Worm (Caenorhabditis elegans): ENCODE measurements around the gene C02G6.2.

The C02G6.2 gene

DNA sequence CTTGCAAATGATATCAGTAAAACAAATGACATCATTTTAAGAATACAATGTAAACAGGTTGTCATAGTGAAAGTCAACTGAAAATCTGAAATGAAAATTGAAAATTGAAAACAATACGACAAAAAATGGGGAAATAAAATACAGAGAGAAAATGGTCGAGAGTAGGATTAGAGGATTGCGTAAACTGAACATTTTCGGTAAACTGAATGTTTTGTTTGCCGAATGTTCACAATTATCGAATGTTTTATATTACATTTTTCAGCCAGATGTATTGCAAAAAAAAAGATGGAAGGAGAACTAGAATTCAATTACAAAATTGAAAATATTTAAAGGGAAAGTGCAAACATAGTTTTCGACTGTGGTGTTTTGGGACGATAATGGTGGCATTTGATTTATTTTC lies 6.8 kb upstream of the C02G6.2 start, which contains the start of gene F26F12.5:
TSS of gene F26F12.5 (minus strand) at position 101 of the 400 bp plus-strand sequence.
- TF ChIP-seq ceh-13 (GFP tag; optimal IDR thresholded peaks at IDR 0.05) (no peak), scrt-1 (GFP tag; IDR thresholded peaks at IDR 0.05) (no peak), tbx-37 (GFP tag; conservative IDR thresholded peaks at IDR 0.05) (no peak), B0310.2 (tag; optimal IDR thresholded peaks at IDR 0.05) (no peak), ceh-36 (tag; optimal IDR thresholded peaks at IDR 0.05) (no peak), hmbx-1 (tag; optimal IDR thresholded peaks at IDR 0.05) (no peak), ets-7 (tag; optimal IDR thresholded peaks at IDR 0.05) (no peak), pes-1 (GFP tag; IDR thresholded peaks at IDR 0.05) (no peak), hnd-1 (tag; optimal IDR thresholded peaks at IDR 0.05) (no peak), sea-1 (GFP tag; conservative IDR thresholded peaks at IDR 0.05) (no peak), ama-1 (optimal IDR thresholded peaks at IDR 0.05) (no peak), tbx-11 (GFP tag; IDR thresholded peaks at IDR 0.05) (no peak), F13C5.2 (tag; optimal IDR thresholded peaks at IDR 0.05) (no peak), hmg-4 (GFP tag; optimal IDR thresholded peaks at IDR 0.05) (no peak), tra-4 (tag; optimal IDR thresholded peaks at IDR 0.05) (no peak), aly-1 (tag; optimal IDR thresholded peaks at IDR 0.05) (no peak), flt-1 (GFP tag; IDR thresholded peaks at IDR 0.05) (no peak)

DNA sequence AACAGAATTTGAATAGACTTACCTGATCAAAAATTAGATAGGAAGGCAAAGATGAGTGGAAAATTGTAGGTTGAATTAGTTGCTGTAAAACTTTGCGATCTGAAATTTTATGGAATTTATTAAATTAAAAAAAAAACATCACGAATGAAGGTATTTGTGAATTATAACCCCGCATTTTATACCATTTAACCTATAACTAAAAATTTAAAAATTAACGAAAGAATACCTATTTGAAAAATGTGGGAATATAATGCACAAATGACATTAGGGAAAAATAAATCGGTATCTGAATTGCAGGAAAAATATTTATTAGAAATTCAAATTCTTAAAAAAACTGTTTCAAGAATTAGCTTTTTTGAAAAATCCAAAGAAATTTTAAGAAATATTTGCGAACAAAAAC lies 2.6 kb upstream of the C02G6.2 start, which contains the start of gene F26F12.4:
TSS of gene F26F12.4 (minus strand) at position 101 of the 400 bp plus-strand sequence.
- TF ChIP-seq sea-1 (GFP tag; conservative IDR thresholded peaks at IDR 0.05) (no peak), tra-4 (tag; optimal IDR thresholded peaks at IDR 0.05) (no peak), ceh-13 (GFP tag; optimal IDR thresholded peaks at IDR 0.05) (no peak), tbx-37 (GFP tag; conservative IDR thresholded peaks at IDR 0.05) (no peak), ceh-36 (tag; optimal IDR thresholded peaks at IDR 0.05) (no peak), hmbx-1 (tag; optimal IDR thresholded peaks at IDR 0.05) (no peak), ama-1 (optimal IDR thresholded peaks at IDR 0.05) (no peak), ets-7 (tag; optimal IDR thresholded peaks at IDR 0.05) (no peak), aly-1 (tag; optimal IDR thresholded peaks at IDR 0.05) (no peak), hnd-1 (tag; optimal IDR thresholded peaks at IDR 0.05) (no peak), F13C5.2 (tag; optimal IDR thresholded peaks at IDR 0.05) (no peak), pes-1 (GFP tag; IDR thresholded peaks at IDR 0.05) (no peak), hmg-4 (GFP tag; optimal IDR thresholded peaks at IDR 0.05) (no peak), tbx-11 (GFP tag; IDR thresholded peaks at IDR 0.05) (no peak), B0310.2 (tag; optimal IDR thresholded peaks at IDR 0.05) (no peak), scrt-1 (GFP tag; IDR thresholded peaks at IDR 0.05) (no peak), flt-1 (GFP tag; IDR thresholded peaks at IDR 0.05) (no peak)

- TF ChIP-seq scrt-1 (GFP tag; IDR thresholded peaks at IDR 0.05), result no peak
Observed at ce11 chrV:5876966-5877365, 5.1 kb downstream of the C02G6.2 start.

- no peak for TF ChIP-seq B0310.2 (tag; optimal IDR thresholded peaks at IDR 0.05)
- TF ChIP-seq tbx-37 (GFP tag; conservative IDR thresholded peaks at IDR 0.05), result no peak
- no peak for TF ChIP-seq hmg-4 (GFP tag; optimal IDR thresholded peaks at IDR 0.05)
- TF ChIP-seq tra-4 (tag; optimal IDR thresholded peaks at IDR 0.05), result no peak
- no peak for TF ChIP-seq flt-1 (GFP tag; IDR thresholded peaks at IDR 0.05)
- no peak for TF ChIP-seq aly-1 (tag; optimal IDR thresholded peaks at IDR 0.05)
- no peak for TF ChIP-seq pes-1 (GFP tag; IDR thresholded peaks at IDR 0.05)
- no peak for TF ChIP-seq hmbx-1 (tag; optimal IDR thresholded peaks at IDR 0.05)
- no peak for TF ChIP-seq ama-1 (optimal IDR thresholded peaks at IDR 0.05)
- no peak for TF ChIP-seq sea-1 (GFP tag; conservative IDR thresholded peaks at IDR 0.05)
- no peak for TF ChIP-seq ets-7 (tag; optimal IDR thresholded peaks at IDR 0.05)
- TF ChIP-seq scrt-1 (GFP tag; IDR thresholded peaks at IDR 0.05), result no peak
- TF ChIP-seq hnd-1 (tag; optimal IDR thresholded peaks at IDR 0.05), result no peak
- no peak for TF ChIP-seq ceh-36 (tag; optimal IDR thresholded peaks at IDR 0.05)
- TF ChIP-seq F13C5.2 (tag; optimal IDR thresholded peaks at IDR 0.05), result no peak
- TF ChIP-seq ceh-13 (GFP tag; optimal IDR thresholded peaks at IDR 0.05), result no peak
- no peak for TF ChIP-seq tbx-11 (GFP tag; IDR thresholded peaks at IDR 0.05)
Observed at ce11 chrV:5880064-5880463, 8.2 kb downstream of the C02G6.2 start, which contains the start of gene C02G6.3. C02G6.3 (plus strand) TSS chrV:5880364.

DNA sequence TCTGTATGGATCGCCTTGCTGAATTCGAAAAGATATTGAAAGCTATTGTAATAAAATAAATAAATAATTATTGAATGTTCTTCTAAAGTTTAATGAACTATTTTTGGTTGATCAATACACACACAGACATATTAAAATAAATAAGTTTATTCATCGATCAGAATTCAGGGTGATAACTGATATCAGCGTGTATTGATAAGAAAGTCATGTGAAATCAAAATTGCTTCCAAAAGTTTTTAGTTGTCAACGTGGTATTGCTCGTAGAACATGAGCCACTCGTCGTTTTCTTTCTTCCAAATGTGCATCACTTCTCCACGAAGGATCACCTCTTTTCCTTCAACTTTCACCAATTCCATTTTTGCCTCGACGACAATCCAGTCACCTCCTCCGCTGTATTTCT lies 10.6 kb downstream of the C02G6.2 start:
- TF ChIP-seq tra-4 (tag; optimal IDR thresholded peaks at IDR 0.05), result no peak
- TF ChIP-seq pes-1 (GFP tag; IDR thresholded peaks at IDR 0.05), result no peak
- no peak for TF ChIP-seq B0310.2 (tag; optimal IDR thresholded peaks at IDR 0.05)
- TF ChIP-seq flt-1 (GFP tag; IDR thresholded peaks at IDR 0.05), result no peak
- TF ChIP-seq F13C5.2 (tag; optimal IDR thresholded peaks at IDR 0.05), result no peak
- no peak for TF ChIP-seq hnd-1 (tag; optimal IDR thresholded peaks at IDR 0.05)
- no peak for TF ChIP-seq ceh-13 (GFP tag; optimal IDR thresholded peaks at IDR 0.05)
- no peak for TF ChIP-seq scrt-1 (GFP tag; IDR thresholded peaks at IDR 0.05)
- TF ChIP-seq aly-1 (tag; optimal IDR thresholded peaks at IDR 0.05), result no peak
- no peak for TF ChIP-seq tbx-11 (GFP tag; IDR thresholded peaks at IDR 0.05)

ce11 chrV:5883735-5884134 lies 11.9 kb downstream of the C02G6.2 start, which contains the start of gene C04E6.8:
C04E6.8 (minus strand) TSS chrV:5883835.
- TF ChIP-seq tbx-37 (GFP tag; conservative IDR thresholded peaks at IDR 0.05) (no peak), sea-1 (GFP tag; conservative IDR thresholded peaks at IDR 0.05) (no peak), tbx-11 (GFP tag; IDR thresholded peaks at IDR 0.05) (no peak), scrt-1 (GFP tag; IDR thresholded peaks at IDR 0.05) (no peak), hmbx-1 (tag; optimal IDR thresholded peaks at IDR 0.05) (no peak), ceh-13 (GFP tag; optimal IDR thresholded peaks at IDR 0.05) (no peak), ama-1 (optimal IDR thresholded peaks at IDR 0.05) (no peak)

DNA sequence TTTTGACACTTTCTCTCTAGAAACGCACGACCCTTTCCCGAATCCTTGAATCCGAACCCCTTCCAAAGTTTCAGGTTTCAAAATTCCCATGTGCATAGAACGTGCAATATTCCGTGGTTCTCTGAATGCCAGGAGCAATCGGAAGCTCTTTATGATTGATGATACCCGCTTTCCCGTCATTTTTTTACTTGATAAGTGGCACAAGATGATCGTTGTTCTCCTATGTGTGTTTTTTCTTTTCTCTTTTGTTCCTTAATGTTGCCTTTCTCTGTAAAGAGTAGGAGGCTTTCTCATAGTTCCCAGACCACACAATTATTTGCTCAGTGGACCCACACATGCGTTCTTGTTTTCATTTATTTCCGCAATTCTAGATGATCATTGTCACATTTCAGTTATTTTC lies 17.0 kb downstream of the C02G6.2 start:
- TF ChIP-seq F13C5.2 (tag; optimal IDR thresholded peaks at IDR 0.05), result no peak
- no peak for TF ChIP-seq ets-7 (tag; optimal IDR thresholded peaks at IDR 0.05)
- no peak for TF ChIP-seq ama-1 (optimal IDR thresholded peaks at IDR 0.05)
- no peak for TF ChIP-seq hmg-4 (GFP tag; optimal IDR thresholded peaks at IDR 0.05)
- no peak for TF ChIP-seq scrt-1 (GFP tag; IDR thresholded peaks at IDR 0.05)
- TF ChIP-seq hmbx-1 (tag; optimal IDR thresholded peaks at IDR 0.05), result no peak
- TF ChIP-seq tbx-37 (GFP tag; conservative IDR thresholded peaks at IDR 0.05), result no peak
- TF ChIP-seq ceh-13 (GFP tag; optimal IDR thresholded peaks at IDR 0.05), result no peak
- TF ChIP-seq pes-1 (GFP tag; IDR thresholded peaks at IDR 0.05), result no peak
- no peak for TF ChIP-seq B0310.2 (tag; optimal IDR thresholded peaks at IDR 0.05)
- TF ChIP-seq ceh-36 (tag; optimal IDR thresholded peaks at IDR 0.05), result no peak
- TF ChIP-seq tbx-11 (GFP tag; IDR thresholded peaks at IDR 0.05), result no peak
- TF ChIP-seq hnd-1 (tag; optimal IDR thresholded peaks at IDR 0.05), result no peak
- TF ChIP-seq tra-4 (tag; optimal IDR thresholded peaks at IDR 0.05), result no peak
- no peak for TF ChIP-seq sea-1 (GFP tag; conservative IDR thresholded peaks at IDR 0.05)
